Worm (Caenorhabditis elegans) whole organism, young adult: Measurements from ENCODE around the gene T01H3.3.

Source experiments
- B0035.1 ChIP-seq: sonication (generic microtip); optimal IDR thresholded peaks from 2 replicates; lab custom pipeline; 2016; ENCODE audit warnings: missing genetic modification characterization, mild to moderate bottlenecking, missing compliant biosample characterization, missing genotype, missing genetic modification reagents
- C06A6.2 ChIP-seq: fragments of 200-800 bp; sonication (Bioruptor generic); conservative IDR thresholded peaks from 2 replicates; pipeline ENCODE4 v1.3.6; 2022; ENCODE audit warnings: missing genetic modification characterization, missing compliant biosample characterization
- F33H1.4 ChIP-seq: fragments of 200-800 bp; sonication (Bioruptor generic); IDR thresholded peaks from 2 replicates; pipeline ENCODE4 v1.3.6; 2022; ENCODE audit warnings: missing genetic modification reagents, missing genetic modification characterization, missing compliant biosample characterization
- F39B2.1 ChIP-seq: fragments of 200-800 bp; sonication (Bioruptor generic); IDR thresholded peaks from 2 replicates; pipeline ENCODE4 v1.3.6; 2022; ENCODE audit warnings: missing genetic modification reagents, missing genetic modification characterization, missing compliant biosample characterization
- F49E8.2 ChIP-seq: sonication (generic microtip); optimal IDR thresholded peaks from 3 replicates; lab custom pipeline; 2017; ENCODE audit warnings: missing genetic modification characterization, mild to moderate bottlenecking, missing compliant biosample characterization, antibody characterized with exemption, moderate library complexity; ENCODE audit not compliant: insufficient read depth
- F57A8.1 ChIP-seq: fragments of 200-800 bp; sonication (Bioruptor generic); optimal IDR thresholded peaks from 2 replicates; lab custom pipeline; 2018; ENCODE audit warnings: mild to moderate bottlenecking, missing genetic modification characterization, moderate library complexity, missing compliant biosample characterization
- K12H6.12 ChIP-seq: fragments of 200-800 bp; sonication (Bioruptor generic); optimal IDR thresholded peaks from 2 replicates; lab custom pipeline; 2018; ENCODE audit warnings: mild to moderate bottlenecking, missing genetic modification characterization, missing compliant biosample characterization
- Y53F4B.3 ChIP-seq: fragments of 200-800 bp; sonication (Bioruptor generic); IDR thresholded peaks from 2 replicates; pipeline ENCODE4 v1.3.6; 2022; ENCODE audit warnings: missing genetic modification reagents, missing genetic modification characterization, missing compliant biosample characterization
- Y53G8AR.9 ChIP-seq: fragments of 200-800 bp; sonication (Bioruptor generic); conservative IDR thresholded peaks from 2 replicates; pipeline ENCODE4 v1.3.6; 2022; ENCODE audit warnings: missing genetic modification reagents, missing genetic modification characterization, missing compliant biosample characterization
- Y95B8A.8 ChIP-seq: fragments of 200-800 bp; sonication (Bioruptor generic); IDR thresholded peaks from 2 replicates; pipeline ENCODE4 v1.3.6; 2022; ENCODE audit warnings: missing genetic modification reagents, missing genetic modification characterization, missing compliant biosample characterization
- ZK185.1 ChIP-seq: sonication (generic microtip); optimal IDR thresholded peaks from 2 replicates; lab custom pipeline; 2016; ENCODE audit warnings: mild to moderate bottlenecking, missing genetic modification characterization, missing compliant biosample characterization; ENCODE audit not compliant: poor library complexity, severe bottlenecking
- athp-1 ChIP-seq: sonication (generic microtip); optimal IDR thresholded peaks from 2 replicates; lab custom pipeline; 2017; ENCODE audit warnings: mild to moderate bottlenecking, missing genetic modification characterization, missing compliant biosample characterization
- bed-2 ChIP-seq: fragments of 200-800 bp; sonication (Bioruptor generic); IDR thresholded peaks from 2 replicates; pipeline ENCODE4 v1.3.6; 2022; ENCODE audit warnings: missing genetic modification reagents, missing genetic modification characterization, missing compliant biosample characterization
- cebp-2 ChIP-seq: fragments of 200-800 bp; sonication (Bioruptor generic); IDR thresholded peaks from 2 replicates; pipeline ENCODE4 v1.3.6; 2022; ENCODE audit warnings: missing genetic modification characterization, missing compliant biosample characterization
- ceh-79 ChIP-seq: sonication (generic microtip); optimal IDR thresholded peaks from 2 replicates; lab custom pipeline; 2017; ENCODE audit warnings: mild to moderate bottlenecking, missing genetic modification characterization, missing compliant biosample characterization
- dpff-1 ChIP-seq: sonication (generic microtip); optimal IDR thresholded peaks from 2 replicates; lab custom pipeline; 2017; ENCODE audit warnings: mild to moderate bottlenecking, missing genetic modification characterization, missing compliant biosample characterization
- ekl-4 ChIP-seq: fragments of 200-800 bp; sonication (Bioruptor generic); IDR thresholded peaks from 2 replicates; pipeline ENCODE4 v1.3.6; 2022; ENCODE audit warnings: missing genetic modification reagents, missing genetic modification characterization, missing compliant biosample characterization
- ets-4 ChIP-seq: fragments of 200-800 bp; sonication (Bioruptor generic); optimal IDR thresholded peaks from 2 replicates; lab custom pipeline; 2018; ENCODE audit warnings: mild to moderate bottlenecking, missing genetic modification characterization, missing compliant biosample characterization
- fkh-3 ChIP-seq: sonication (generic microtip); optimal IDR thresholded peaks from 2 replicates; lab custom pipeline; 2016; ENCODE audit warnings: mild to moderate bottlenecking, missing genetic modification characterization, missing compliant biosample characterization
- gei-17 ChIP-seq: fragments of 200-800 bp; sonication (Bioruptor generic); optimal IDR thresholded peaks from 2 replicates; lab custom pipeline; 2018; ENCODE audit warnings: mild to moderate bottlenecking, missing genetic modification characterization, missing compliant biosample characterization
- him-1 ChIP-seq: sonication (generic microtip); optimal IDR thresholded peaks from 2 replicates; lab custom pipeline; 2016; ENCODE audit warnings: missing genotype, missing genetic modification reagents, missing genetic modification characterization, missing compliant biosample characterization
- hrde-1 ChIP-seq: sonication (generic microtip); optimal IDR thresholded peaks from 2 replicates; lab custom pipeline; 2016; ENCODE audit warnings: missing genetic modification characterization, mild to moderate bottlenecking, missing compliant biosample characterization, moderate library complexity, missing genotype, missing genetic modification reagents, borderline replicate concordance
- hsf-1 ChIP-seq: fragments of 200-800 bp; sonication (Bioruptor generic); IDR thresholded peaks from 2 replicates; pipeline ENCODE4 v1.3.6; 2022; ENCODE audit warnings: missing genetic modification reagents, missing genetic modification characterization, missing compliant biosample characterization
- lag-1 ChIP-seq: fragments of 200-800 bp; sonication (Bioruptor generic); IDR thresholded peaks from 2 replicates; pipeline ENCODE4 v1.3.6; 2022; ENCODE audit warnings: missing genetic modification reagents, missing genetic modification characterization, missing compliant biosample characterization
- lin-26 ChIP-seq: fragments of 200-800 bp; sonication (Bioruptor generic); IDR thresholded peaks from 2 replicates; pipeline ENCODE4 v1.3.6; 2022; ENCODE audit warnings: missing genetic modification reagents, missing genetic modification characterization, missing compliant biosample characterization
- lin-35 ChIP-seq, 3 experiments: fragments of 150-350 bp in 2 of 3; sonication (generic microtip) in 1 of 3; optimal IDR thresholded peaks; 2 replicates each; lab custom pipeline; 2014 to 2018; ENCODE audit warnings: missing biosample characterization in 3 of 3, missing genetic modification characterization in 3 of 3, missing genetic modification reagents in 3 of 3
- lin-54 ChIP-seq: fragments of 200-800 bp; sonication (Bioruptor generic); optimal IDR thresholded peaks from 2 replicates; lab custom pipeline; 2018; ENCODE audit warnings: mild to moderate bottlenecking, missing genetic modification characterization, missing compliant biosample characterization
- lsl-1 ChIP-seq: fragments of 200-800 bp; sonication (Bioruptor generic); optimal IDR thresholded peaks from 2 replicates; lab custom pipeline; 2018; ENCODE audit warnings: mild to moderate bottlenecking, missing genetic modification characterization, moderate library complexity, missing compliant biosample characterization
- madf-3 ChIP-seq: fragments of 200-800 bp; sonication (Bioruptor generic); IDR thresholded peaks from 2 replicates; pipeline ENCODE4 v1.3.6; 2022; ENCODE audit warnings: missing genetic modification reagents, missing genetic modification characterization, missing compliant biosample characterization
- madf-6 ChIP-seq: fragments of 200-800 bp; sonication (Bioruptor generic); IDR thresholded peaks from 2 replicates; pipeline ENCODE4 v1.3.6; 2022; ENCODE audit warnings: missing genetic modification reagents, missing genetic modification characterization, missing compliant biosample characterization
- nhr-120 ChIP-seq: fragments of 200-800 bp; sonication (Bioruptor generic); IDR thresholded peaks from 2 replicates; pipeline ENCODE4 v1.3.6; 2022; ENCODE audit warnings: missing genetic modification characterization, missing compliant biosample characterization
- nhr-27 ChIP-seq: fragments of 200-800 bp; sonication (Bioruptor generic); optimal IDR thresholded peaks from 2 replicates; lab custom pipeline; 2018; ENCODE audit warnings: mild to moderate bottlenecking, missing genetic modification characterization, moderate library complexity, missing compliant biosample characterization
- rec-8 ChIP-seq, 2 experiments: sonication (generic microtip); optimal IDR thresholded peaks; 2 replicates each; lab custom pipeline; 2016; ENCODE audit warnings: mild to moderate bottlenecking in 2 of 2, missing genetic modification characterization in 2 of 2, missing genetic modification reagents in 2 of 2, missing genotype in 2 of 2, missing biosample characterization in 1 of 2, missing compliant biosample characterization in 1 of 2, moderate library complexity in 1 of 2
- repo-1 ChIP-seq: sonication (generic microtip); optimal IDR thresholded peaks from 2 replicates; lab custom pipeline; 2017; ENCODE audit warnings: mild to moderate bottlenecking, missing genetic modification characterization, missing compliant biosample characterization
- sdz-38 ChIP-seq: sonication (generic microtip); optimal IDR thresholded peaks from 2 replicates; lab custom pipeline; 2016; ENCODE audit warnings: missing genotype, missing genetic modification characterization, missing compliant biosample characterization
- sea-2 ChIP-seq: fragments of 200-800 bp; sonication (Bioruptor generic); IDR thresholded peaks from 2 replicates; pipeline ENCODE4 v1.3.6; 2022; ENCODE audit warnings: missing genetic modification characterization, missing compliant biosample characterization
- snpc-1.1 ChIP-seq: sonication (generic microtip); optimal IDR thresholded peaks from 2 replicates; lab custom pipeline; 2017; ENCODE audit warnings: missing genetic modification characterization, mild to moderate bottlenecking, missing compliant biosample characterization, antibody characterized with exemption, moderate library complexity, missing genotype, missing genetic modification reagents; ENCODE audit not compliant: insufficient read depth
- snpc-1.3 ChIP-seq: sonication (generic microtip); optimal IDR thresholded peaks from 2 replicates; lab custom pipeline; 2017; ENCODE audit warnings: missing genetic modification characterization, mild to moderate bottlenecking, missing compliant biosample characterization, antibody characterized with exemption, moderate library complexity, missing genotype, missing genetic modification reagents; ENCODE audit not compliant: insufficient read depth
- somi-1 ChIP-seq: fragments of 200-800 bp; sonication (Bioruptor generic); optimal IDR thresholded peaks from 2 replicates; lab custom pipeline; 2018; ENCODE audit warnings: mild to moderate bottlenecking, missing genetic modification characterization, missing compliant biosample characterization
- tbp1 ChIP-seq: fragments of 200-800 bp; sonication (Bioruptor generic); optimal IDR thresholded peaks from 2 replicates; lab custom pipeline; 2018; ENCODE audit warnings: mild to moderate bottlenecking, missing genetic modification characterization, missing compliant biosample characterization
- tbx-9 ChIP-seq: sonication (generic microtip); optimal IDR thresholded peaks from 2 replicates; lab custom pipeline; 2016; ENCODE audit warnings: borderline replicate concordance, missing genetic modification characterization, inconsistent platforms, missing compliant biosample characterization
- unc-130 ChIP-seq: sonication (generic microtip); optimal IDR thresholded peaks from 2 replicates; lab custom pipeline; 2016; ENCODE audit warnings: missing genetic modification reagents, missing genetic modification characterization, missing compliant biosample characterization
- xnd-1 ChIP-seq: sonication (generic microtip); optimal IDR thresholded peaks from 2 replicates; lab custom pipeline; 2016; ENCODE audit warnings: missing genotype, missing genetic modification reagents, missing genetic modification characterization, missing compliant biosample characterization
- ztf-3 ChIP-seq: fragments of 200-800 bp; sonication (Bioruptor generic); optimal IDR thresholded peaks from 2 replicates; lab custom pipeline; 2018; ENCODE audit warnings: mild to moderate bottlenecking, missing genetic modification characterization, missing compliant biosample characterization

T01H3.3 gene

DNA sequence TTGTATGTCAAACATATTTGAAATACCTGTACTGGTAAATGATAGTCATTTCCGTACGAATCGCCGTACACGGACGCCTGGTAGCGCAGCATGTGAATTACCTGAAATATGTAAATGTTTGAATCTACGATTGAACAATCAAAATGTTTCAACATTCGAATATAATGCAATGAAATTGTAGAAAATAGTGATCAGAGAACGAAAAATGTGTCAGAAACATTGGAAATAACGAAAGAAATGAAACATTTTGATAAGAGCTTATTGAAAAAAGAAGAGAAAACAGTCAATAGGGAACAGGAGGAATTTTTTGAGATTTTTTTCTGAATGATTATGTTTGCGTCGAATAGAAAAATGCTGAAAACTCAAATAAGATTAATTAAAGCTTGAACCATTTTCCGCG, 3.6 kb downstream of the T01H3.3 start, which contains the start of gene ztf-17:
Gene ztf-17, minus strand, starts transcription at position 101 of the 400 bp plus-strand sequence.
- TF ChIP-seq gei-17 (no peak), ztf-3 (GFP tag; lab: Kevin White, UChicago) (no peak), nhr-120 (GFP tag; lab: Robert Waterston, UW) (no peak), somi-1 (GFP tag; lab: Kevin White, UChicago) (no peak), tbp1 (GFP tag; lab: Kevin White, UChicago) (no peak), C06A6.2 (GFP tag; lab: Robert Waterston, UW) (no peak), tbx-9 (no peak), bed-2 (GFP tag; lab: Robert Waterston, UW) (no peak), lin-54 (GFP tag; lab: Kevin White, UChicago) (no peak), ets-4 (no peak), repo-1 (tag; lab: Kevin White, UChicago) (no peak), snpc-1.1 (tag; lab: Kevin White, UChicago) (no peak), Y53G8AR.9 (GFP tag; lab: Robert Waterston, UW) (no peak), K12H6.12 (tag; lab: Kevin White, UChicago) (no peak)

ce11 chrII:7866081-7866480, 7.6 kb downstream of the T01H3.3 start:
- peak; percentile 33 for TF ChIP-seq dpff-1 (tag; lab: Kevin White, UChicago)
- no peak for TF ChIP-seq F39B2.1 (GFP tag; lab: Robert Waterston, UW)
- TF ChIP-seq rec-8 (tag; optimal IDR thresholded peaks at IDR 0.05; lab: Kevin White, UChicago) = peak in 1 of 2 experiments; percentile 67
- TF ChIP-seq lin-26 (GFP tag; lab: Robert Waterston, UW) = peak; percentile 68
- peak; percentile 59 for TF ChIP-seq F49E8.2 (tag; lab: Kevin White, UChicago)
- 0 out of 2 replicates have a peak, but pooled peaks have one; percentile 21 for TF ChIP-seq F33H1.4 (GFP tag; lab: Robert Waterston, UW)
- TF ChIP-seq ZK185.1 (tag; lab: Kevin White, UChicago) = no peak
- TF ChIP-seq B0035.1 (tag; lab: Kevin White, UChicago) = peak; percentile 4
- no peak for TF ChIP-seq xnd-1
- no peak for TF ChIP-seq fkh-3 (tag; lab: Kevin White, UChicago)
- TF ChIP-seq athp-1 (tag; lab: Kevin White, UChicago) = no peak
- TF ChIP-seq snpc-1.3 (tag; lab: Kevin White, UChicago) = peak; percentile 24
- peak; percentile 59 for TF ChIP-seq nhr-27 (tag; lab: Kevin White, UChicago)
- TF ChIP-seq sea-2 = no peak
- TF ChIP-seq sdz-38 (tag; lab: Kevin White, UChicago) = no peak
- TF ChIP-seq cebp-2 (GFP tag; lab: Robert Waterston, UW) = 0 out of 2 replicates have a peak, but pooled peaks have one; percentile 33
- peak in 1 of 3 experiments; percentile 4 for TF ChIP-seq lin-35 (GFP tag; optimal IDR thresholded peaks at IDR 0.05; lab: Kevin White, UChicago)
- no peak for TF ChIP-seq lag-1 (GFP tag; lab: Robert Waterston, UW)
- no peak for TF ChIP-seq gei-17
- peak; percentile 54 for TF ChIP-seq madf-6 (GFP tag; lab: Robert Waterston, UW)
- TF ChIP-seq ceh-79 (tag; lab: Kevin White, UChicago) = no peak
- TF ChIP-seq lin-54 (GFP tag; lab: Kevin White, UChicago) = peak; percentile 1
- TF ChIP-seq hsf-1 (GFP tag; lab: Robert Waterston, UW) = 0 out of 2 replicates have a peak, but pooled peaks have one; percentile 9
- peak; percentile 81 for TF ChIP-seq hrde-1 (tag; lab: Kevin White, UChicago)
- TF ChIP-seq Y53G8AR.9 (GFP tag; lab: Robert Waterston, UW) = peak; percentile 9; the same call in 1 of the 2 replicates
- 0 out of 2 replicates have a peak, but pooled peaks have one; percentile 7 for TF ChIP-seq madf-3 (GFP tag; lab: Robert Waterston, UW)
- peak; percentile 80 for TF ChIP-seq him-1 (tag; lab: Kevin White, UChicago)
- no peak for TF ChIP-seq Y53F4B.3
- TF ChIP-seq lsl-1 (GFP tag; lab: Kevin White, UChicago) = no peak
- TF ChIP-seq F57A8.1 (GFP tag; lab: Kevin White, UChicago) = no peak
- peak; percentile 76 for TF ChIP-seq unc-130 (GFP tag; lab: Kevin White, UChicago)
- TF ChIP-seq tbp1 (GFP tag; lab: Kevin White, UChicago) = peak; percentile 21
- 0 out of 2 replicates have a peak, but pooled peaks have one; percentile 65 for TF ChIP-seq Y95B8A.8 (GFP tag; lab: Robert Waterston, UW)
- peak; percentile 15; the same call in 1 of the 2 replicates for TF ChIP-seq ekl-4
